Fruit fly (Drosophila melanogaster): ENCODE data around the gene Pss.

- TF ChIP-seq insv (optimal IDR thresholded peaks at IDR 0.05) (no peak), psq (optimal IDR thresholded peaks at IDR 0.05) (no peak), Myc (optimal IDR thresholded peaks at IDR 0.05) (no peak), h (optimal IDR thresholded peaks at IDR 0.05) (no peak), ttk (optimal IDR thresholded peaks at IDR 0.05) (no peak), Sin3A (optimal IDR thresholded peaks at IDR 0.05) (no peak)
These were observed 38.3 kb downstream of the Pss start for dm6 chr3L:20487649-20488048.
